Fruit fly (Drosophila melanogaster) whole organism, embryonic: Measurements from ENCODE around the gene CG15425.

Experiments used
- CG10274 ChIP-seq: fragments of 200-800 bp; sonication (Bioruptor generic); optimal IDR thresholded peaks from 3 replicates; lab custom pipeline; 2017; ENCODE audit warnings: missing biosample characterization, mild to moderate bottlenecking, missing genetic modification characterization
- CG11723 ChIP-seq: fragments of 200-800 bp; sonication (Bioruptor generic); optimal IDR thresholded peaks from 2 replicates; lab custom pipeline; 2017; ENCODE audit warnings: missing biosample characterization, mild to moderate bottlenecking, missing genetic modification characterization
- CG13624 ChIP-seq: fragments of 200-800 bp; sonication (Bioruptor generic); optimal IDR thresholded peaks from 2 replicates; lab custom pipeline; 2016; ENCODE audit warnings: missing biosample characterization, missing genetic modification characterization
- CG14014 ChIP-seq: fragments of 200-800 bp; sonication (Bioruptor generic); IDR thresholded peaks from 2 replicates; pipeline ENCODE4 v1.3.6; 2022; ENCODE audit warnings: missing biosample characterization, missing genetic modification characterization
- CG14441 ChIP-seq: fragments of 200-800 bp; sonication (Bioruptor generic); IDR thresholded peaks from 2 replicates; pipeline ENCODE4 v1.3.6; 2022; ENCODE audit warnings: missing biosample characterization, missing genetic modification characterization
- CG15073 ChIP-seq: fragments of 200-800 bp; sonication (Bioruptor generic); optimal IDR thresholded peaks from 2 replicates; lab custom pipeline; 2016; ENCODE audit warnings: missing biosample characterization, missing genetic modification characterization
- CG15514 ChIP-seq: fragments of 200-800 bp; sonication (Bioruptor generic); optimal IDR thresholded peaks from 3 replicates; lab custom pipeline; 2017; ENCODE audit warnings: missing biosample characterization, missing genetic modification characterization, mild to moderate bottlenecking, moderate library complexity, missing genetic modification reagents
- CG18619 ChIP-seq: fragments of 200-800 bp; sonication (Bioruptor generic); optimal IDR thresholded peaks from 3 replicates; lab custom pipeline; 2017; ENCODE audit warnings: missing biosample characterization, mild to moderate bottlenecking, missing genetic modification characterization
- CG30020 ChIP-seq: fragments of 200-800 bp; optimal IDR thresholded peaks from 2 replicates; lab custom pipeline; 2019; ENCODE audit warnings: missing biosample characterization, mild to moderate bottlenecking, missing genetic modification characterization, moderate library complexity
- CG31388 ChIP-seq: fragments of 200-800 bp; sonication (Bioruptor generic); optimal IDR thresholded peaks from 2 replicates; lab custom pipeline; 2016; ENCODE audit warnings: missing biosample characterization, missing genetic modification characterization
- CG33213 ChIP-seq: fragments of 200-800 bp; sonication (Bioruptor generic); optimal IDR thresholded peaks from 3 replicates; lab custom pipeline; 2016; ENCODE audit warnings: missing biosample characterization, missing genetic modification characterization
- CG3407 ChIP-seq: fragments of 200-800 bp; sonication (Bioruptor generic); optimal IDR thresholded peaks from 2 replicates; lab custom pipeline; 2018; ENCODE audit warnings: missing biosample characterization, mild to moderate bottlenecking, missing genetic modification characterization
- CG4360 ChIP-seq: fragments of 200-800 bp; sonication (Bioruptor generic); IDR thresholded peaks from 2 replicates; pipeline ENCODE4 v1.3.6; 2022; ENCODE audit warnings: missing biosample characterization, missing genetic modification characterization
- CG43689 ChIP-seq: fragments of 200-800 bp; sonication (Bioruptor generic); IDR thresholded peaks from 2 replicates; pipeline ENCODE4 v1.3.6; 2022; ENCODE audit warnings: missing biosample characterization, missing genetic modification characterization
- CG6791 ChIP-seq: fragments of 200-800 bp; sonication (Bioruptor generic); IDR thresholded peaks from 3 replicates; pipeline ENCODE4 v1.3.6; 2022; ENCODE audit warnings: missing biosample characterization, missing genetic modification characterization; ENCODE audit not compliant: partially characterized antibody
- CG7839 ChIP-seq: fragments of 200-800 bp; sonication (Bioruptor generic); optimal IDR thresholded peaks from 3 replicates; lab custom pipeline; 2018; ENCODE audit warnings: missing biosample characterization, mild to moderate bottlenecking, missing genetic modification characterization, moderate library complexity
- CG7928 ChIP-seq: fragments of 200-800 bp; sonication (Bioruptor generic); optimal IDR thresholded peaks from 2 replicates; lab custom pipeline; 2017; ENCODE audit warnings: missing biosample characterization, mild to moderate bottlenecking, missing genetic modification characterization
- CG9437 ChIP-seq: fragments of 200-800 bp; sonication (Bioruptor generic); optimal IDR thresholded peaks from 2 replicates; lab custom pipeline; 2018; ENCODE audit warnings: missing biosample characterization, mild to moderate bottlenecking, missing genetic modification characterization
- Dp ChIP-seq: fragments of 200-800 bp; sonication (Bioruptor generic); optimal IDR thresholded peaks from 2 replicates; lab custom pipeline; 2018; ENCODE audit warnings: missing biosample characterization, mild to moderate bottlenecking, missing genetic modification characterization, moderate library complexity
- ERR ChIP-seq: fragments of 200-800 bp; sonication (Bioruptor generic); optimal IDR thresholded peaks from 2 replicates; lab custom pipeline; 2016; ENCODE audit warnings: missing biosample characterization, missing genetic modification characterization
- HHEX ChIP-seq: fragments of 200-800 bp; sonication (Bioruptor generic); optimal IDR thresholded peaks from 3 replicates; lab custom pipeline; 2017; ENCODE audit warnings: missing biosample characterization, mild to moderate bottlenecking, missing genetic modification characterization, missing genetic modification reagents
- Hey ChIP-seq: fragments of 200-800 bp; sonication (Bioruptor generic); optimal IDR thresholded peaks from 3 replicates; lab custom pipeline; 2018; ENCODE audit warnings: missing biosample characterization, mild to moderate bottlenecking, missing genetic modification characterization
- Hr39 ChIP-seq: fragments of >200 bp; optimal IDR thresholded peaks from 2 replicates; lab custom pipeline; 2017
- Hr78 ChIP-seq, 2 experiments: fragments of 200-800 bp in 1 of 2; fragments of >200 bp in 1 of 2; sonication (Bioruptor generic) in 1 of 2; optimal IDR thresholded peaks; 2 replicates each; lab custom pipeline; 2017 to 2019; ENCODE audit warnings: missing biosample characterization in 2 of 2, missing genetic modification characterization in 2 of 2, mild to moderate bottlenecking in 1 of 2, moderate library complexity in 1 of 2
- MTF-1 ChIP-seq: fragments of 200-800 bp; sonication (Bioruptor generic); optimal IDR thresholded peaks from 2 replicates; lab custom pipeline; 2018; ENCODE audit warnings: missing biosample characterization, mild to moderate bottlenecking, missing genetic modification characterization, borderline replicate concordance
- Meics ChIP-seq: fragments of 200-800 bp; sonication (Bioruptor generic); optimal IDR thresholded peaks from 2 replicates; lab custom pipeline; 2017; ENCODE audit warnings: missing biosample characterization, mild to moderate bottlenecking, missing genetic modification characterization
- Opbp ChIP-seq: fragments of 200-800 bp; sonication (Bioruptor generic); IDR thresholded peaks from 3 replicates; pipeline ENCODE4 v1.3.6; 2022; ENCODE audit warnings: missing biosample characterization, missing genetic modification characterization; ENCODE audit not compliant: partially characterized antibody
- Pdp1 ChIP-seq, 2 experiments: fragments of 200-800 bp; sonication (Bioruptor generic); optimal IDR thresholded peaks; 3 replicates each; lab custom pipeline; 2016; ENCODE audit warnings: missing biosample characterization in 2 of 2, missing genetic modification characterization in 2 of 2, mild to moderate bottlenecking in 1 of 2, moderate library complexity in 1 of 2
- Ravus ChIP-seq: fragments of 200-800 bp; sonication (Bioruptor generic); IDR thresholded peaks from 2 replicates; pipeline ENCODE4 v1.3.6; 2022; ENCODE audit warnings: missing biosample characterization, missing genetic modification characterization
- Scr ChIP-seq: fragments of 200-800 bp; sonication (Bioruptor generic); IDR thresholded peaks from 2 replicates; pipeline ENCODE4 v1.3.6; 2022; ENCODE audit warnings: missing biosample characterization, missing genetic modification characterization; ENCODE audit not compliant: partially characterized antibody
- Six4 ChIP-seq: fragments of 200-800 bp; sonication (Bioruptor generic); optimal IDR thresholded peaks from 2 replicates; lab custom pipeline; 2016; ENCODE audit warnings: missing biosample characterization, missing genetic modification characterization
- Trl ChIP-seq, 3 experiments: fragments of >200 bp in 2 of 3; fragments of 200-800 bp in 1 of 3; sonication (Bioruptor generic) in 1 of 3; optimal IDR thresholded peaks; 2 replicates in 1 of 3; 3 replicates in 2 of 3; lab custom pipeline; 2016 to 2017; ENCODE audit warnings: missing biosample characterization in 1 of 3, missing genetic modification characterization in 1 of 3
- ab ChIP-seq: fragments of 200-800 bp; sonication (Bioruptor generic); optimal IDR thresholded peaks from 2 replicates; lab custom pipeline; 2016; ENCODE audit warnings: missing biosample characterization, missing genetic modification characterization
- ash1 ChIP-seq: fragments of 200-800 bp; sonication (Bioruptor generic); optimal IDR thresholded peaks from 2 replicates; lab custom pipeline; 2018; ENCODE audit warnings: missing biosample characterization, mild to moderate bottlenecking, missing genetic modification characterization
- btn ChIP-seq: fragments of 200-800 bp; sonication (Bioruptor generic); optimal IDR thresholded peaks from 2 replicates; lab custom pipeline; 2016; ENCODE audit warnings: missing biosample characterization, missing genetic modification characterization
- cg ChIP-seq: fragments of 200-800 bp; sonication (Bioruptor generic); optimal IDR thresholded peaks from 3 replicates; lab custom pipeline; 2019; ENCODE audit warnings: missing biosample characterization, mild to moderate bottlenecking, missing genetic modification characterization, moderate library complexity
- chn ChIP-seq: fragments of 200-800 bp; sonication (Bioruptor generic); optimal IDR thresholded peaks from 2 replicates; lab custom pipeline; 2016; ENCODE audit warnings: missing biosample characterization, missing genetic modification characterization
- ci ChIP-seq: fragments of 200-800 bp; sonication (Bioruptor generic); IDR thresholded peaks from 3 replicates; pipeline ENCODE4 v1.3.6; 2022; ENCODE audit warnings: missing biosample characterization, missing genetic modification characterization
- cwo ChIP-seq: fragments of 200-800 bp; sonication (Bioruptor generic); optimal IDR thresholded peaks from 3 replicates; lab custom pipeline; 2017; ENCODE audit warnings: missing biosample characterization, missing genetic modification characterization, mild to moderate bottlenecking, moderate library complexity, missing genetic modification reagents
- fd96Cb ChIP-seq: fragments of 200-800 bp; sonication (Bioruptor generic); optimal IDR thresholded peaks from 2 replicates; lab custom pipeline; 2018; ENCODE audit warnings: missing biosample characterization, mild to moderate bottlenecking, missing genetic modification characterization, moderate library complexity
- gro ChIP-seq: fragments of 200-800 bp; sonication (Bioruptor generic); optimal IDR thresholded peaks from 2 replicates; lab custom pipeline; 2016; ENCODE audit warnings: missing biosample characterization, missing genetic modification characterization
- gt ChIP-seq: fragments of 200-800 bp; sonication (Bioruptor generic); IDR thresholded peaks from 2 replicates; pipeline ENCODE4 v1.3.6; 2022; ENCODE audit warnings: missing biosample characterization, missing genetic modification characterization
- hbn ChIP-seq: fragments of 200-800 bp; sonication (Bioruptor generic); IDR thresholded peaks from 2 replicates; pipeline ENCODE4 v1.3.6; 2022; ENCODE audit warnings: missing biosample characterization, missing genetic modification characterization; ENCODE audit not compliant: partially characterized antibody
- hth ChIP-seq: fragments of >200 bp; optimal IDR thresholded peaks from 2 replicates; lab custom pipeline; 2017; ENCODE audit warnings: inconsistent platforms
- insv ChIP-seq, 2 experiments: fragments of 200-800 bp; sonication (Bioruptor generic); optimal IDR thresholded peaks; 3 replicates each; lab custom pipeline; 2016 to 2018; ENCODE audit warnings: missing biosample characterization in 2 of 2, missing genetic modification characterization in 2 of 2
- odd ChIP-seq: fragments of 200-800 bp; sonication (Bioruptor generic); optimal IDR thresholded peaks from 2 replicates; lab custom pipeline; 2017; ENCODE audit warnings: missing biosample characterization, mild to moderate bottlenecking, missing genetic modification characterization
- onecut ChIP-seq: fragments of 200-800 bp; sonication (Bioruptor generic); IDR thresholded peaks from 2 replicates; pipeline ENCODE4 v1.3.6; 2022; ENCODE audit warnings: missing biosample characterization, missing genetic modification characterization
- pho ChIP-seq: fragments of 200-800 bp; sonication (Bioruptor generic); optimal IDR thresholded peaks from 2 replicates; lab custom pipeline; 2016; ENCODE audit warnings: missing biosample characterization, missing genetic modification characterization
- seq ChIP-seq: fragments of 200-800 bp; sonication (Bioruptor generic); IDR thresholded peaks from 2 replicates; pipeline ENCODE4 v1.3.6; 2022; ENCODE audit warnings: missing biosample characterization, missing genetic modification characterization
- unpg ChIP-seq: fragments of 200-800 bp; sonication (Bioruptor generic); optimal IDR thresholded peaks from 3 replicates; lab custom pipeline; 2018; ENCODE audit warnings: missing biosample characterization, mild to moderate bottlenecking, missing genetic modification characterization, moderate library complexity
- usp ChIP-seq: fragments of >200 bp; optimal IDR thresholded peaks from 2 replicates; lab custom pipeline; 2017; ENCODE audit warnings: missing biosample characterization, missing genetic modification characterization

Gene CG15425

DNA sequence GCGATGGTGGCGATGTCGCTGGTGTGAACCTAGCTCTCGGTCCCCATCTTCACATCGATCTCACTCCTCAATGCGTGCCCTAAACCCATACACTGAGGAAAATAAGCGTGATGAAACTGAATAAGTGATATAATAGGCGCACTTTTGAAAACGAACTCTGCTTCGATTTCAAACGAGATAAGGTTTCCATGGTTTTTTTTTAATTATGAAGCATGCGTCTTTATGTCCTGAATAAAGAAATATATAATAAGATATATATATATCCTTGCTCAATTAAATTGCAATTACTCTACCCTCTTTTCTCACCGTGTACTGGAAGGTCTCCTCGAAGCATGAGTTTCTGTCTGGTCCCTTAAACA lies 34.5 kb upstream of the CG15425 start (continued):
- peak; percentile 27 for TF ChIP-seq CG11723
- TF ChIP-seq CG15514 (GFP tag; lab: Kevin White, UChicago) = peak; percentile 11
- TF ChIP-seq CG33213 = no peak
- TF ChIP-seq CG7839 = peak; percentile 76
- peak; percentile 54 for TF ChIP-seq CG18619 (GFP tag; lab: Kevin White, UChicago)
- no peak for TF ChIP-seq CG10274 (GFP tag; lab: Kevin White, UChicago)
- no peak for TF ChIP-seq Trl (optimal IDR thresholded peaks at IDR 0.05; lab: Kevin White, UChicago)
- no peak for TF ChIP-seq Trl (GFP tag; optimal IDR thresholded peaks at IDR 0.05; lab: Kevin White, UChicago)
- no peak for TF ChIP-seq Opbp (GFP tag; lab: Robert Waterston, UW)
- TF ChIP-seq Pdp1 (GFP tag; optimal IDR thresholded peaks at IDR 0.05; lab: Kevin White, UChicago) = peak in 1 of 2 experiments; percentile 35
- TF ChIP-seq CG9437 (GFP tag; lab: Kevin White, UChicago) = peak; percentile 33
- TF ChIP-seq CG7928 = no peak
- no peak for TF ChIP-seq pho
- no peak for TF ChIP-seq CG6791
- no peak for TF ChIP-seq Hey (tag; lab: Kevin White, UChicago)
- TF ChIP-seq ci (GFP tag; lab: Robert Waterston, UW) = peak; percentile 66
- no peak; the same call in 1 of the 2 replicates for TF ChIP-seq Ravus
- TF ChIP-seq CG13624 = no peak
- no peak for TF ChIP-seq CG14441 (GFP tag; lab: Robert Waterston, UW)
- TF ChIP-seq onecut (GFP tag; lab: Robert Waterston, UW) = peak; percentile 44
- peak; percentile 65 for TF ChIP-seq HHEX
- no peak for TF ChIP-seq seq
- 0 out of 2 replicates have a peak, but pooled peaks have one; percentile 23 for TF ChIP-seq CG14014
- TF ChIP-seq ERR (GFP tag; lab: Kevin White, UChicago) = no peak
- TF ChIP-seq gt (GFP tag; lab: Robert Waterston, UW) = no peak
- TF ChIP-seq CG31388 = no peak
- no peak for TF ChIP-seq Hr78 (GFP tag; optimal IDR thresholded peaks at IDR 0.05; lab: Kevin White, UChicago)
- no peak for TF ChIP-seq MTF-1 (GFP tag; lab: Kevin White, UChicago)
- no peak for TF ChIP-seq Hr39 (lab: Kevin White, UChicago)
- TF ChIP-seq cg = no peak
- peak; percentile 27 for TF ChIP-seq Six4 (GFP tag; lab: Kevin White, UChicago)
- peak; percentile 3 for TF ChIP-seq chn (GFP tag; lab: Kevin White, UChicago)
- TF ChIP-seq CG15073 (GFP tag; lab: Kevin White, UChicago) = no peak
- peak; percentile 71 for TF ChIP-seq unpg (GFP tag; lab: Kevin White, UChicago)
- no peak for TF ChIP-seq Scr (GFP tag; lab: Robert Waterston, UW)
- TF ChIP-seq CG4360 (GFP tag; lab: Robert Waterston, UW) = no peak
- TF ChIP-seq usp (GFP tag; lab: Kevin White, UChicago) = no peak
- TF ChIP-seq ash1 (GFP tag; lab: Kevin White, UChicago) = no peak
- TF ChIP-seq btn (GFP tag; lab: Kevin White, UChicago) = no peak
- TF ChIP-seq gro (GFP tag; lab: Kevin White, UChicago) = no peak
- TF ChIP-seq cwo (GFP tag; lab: Kevin White, UChicago) = peak; percentile 39
- peak; percentile 53 for TF ChIP-seq Meics (GFP tag; lab: Kevin White, UChicago)
- TF ChIP-seq CG3407 = peak; percentile 58
- peak; percentile 47 for TF ChIP-seq fd96Cb
- TF ChIP-seq ab (GFP tag; lab: Kevin White, UChicago) = no peak
- TF ChIP-seq odd (GFP tag; lab: Kevin White, UChicago) = peak; percentile 13
- no peak for TF ChIP-seq CG43689
- TF ChIP-seq insv (GFP tag; optimal IDR thresholded peaks at IDR 0.05; lab: Kevin White, UChicago) = no peak
- TF ChIP-seq Dp (GFP tag; lab: Kevin White, UChicago) = no peak
- no peak for TF ChIP-seq hbn (GFP tag; lab: Robert Waterston, UW)
- TF ChIP-seq CG30020 = no peak
- TF ChIP-seq hth (lab: Kevin White, UChicago) = no peak
